Fruit fly (Drosophila melanogaster): Measurements from ENCODE around the gene mTerf5.

The mTerf5 gene

DNA sequence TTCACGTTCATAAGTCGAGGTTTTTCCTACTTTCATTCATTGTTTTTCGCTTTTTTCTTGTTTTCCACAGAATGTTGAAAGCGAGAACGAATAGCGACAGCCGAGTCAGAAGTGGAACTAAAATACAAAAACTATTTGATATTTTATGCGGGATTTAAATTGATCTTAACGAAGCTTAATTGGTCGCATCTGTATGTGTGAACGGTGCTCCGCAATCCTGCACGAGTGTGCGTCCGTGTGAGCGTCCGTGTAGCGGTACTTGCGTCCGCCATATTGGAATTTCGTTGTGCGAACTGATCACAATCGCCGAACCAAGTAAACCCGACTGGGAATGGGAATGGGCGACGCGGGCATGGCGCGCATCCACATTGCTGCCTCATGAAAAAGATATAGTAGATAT, 8.7 kb upstream of the mTerf5 start:
- TF ChIP-seq cnc (optimal IDR thresholded peaks at IDR 0.05) (no peak), cic (GFP tag; optimal IDR thresholded peaks at IDR 0.05) (no peak), Clk (GFP tag; optimal IDR thresholded peaks at IDR 0.05) (no peak), CG1620 (GFP tag; optimal IDR thresholded peaks at IDR 0.05) (no peak), CG11617 (GFP tag; optimal IDR thresholded peaks at IDR 0.05) (no peak), CG7045 (GFP tag; optimal IDR thresholded peaks at IDR 0.05) (no peak), pad (GFP tag; optimal IDR thresholded peaks at IDR 0.05) (no peak)

DNA sequence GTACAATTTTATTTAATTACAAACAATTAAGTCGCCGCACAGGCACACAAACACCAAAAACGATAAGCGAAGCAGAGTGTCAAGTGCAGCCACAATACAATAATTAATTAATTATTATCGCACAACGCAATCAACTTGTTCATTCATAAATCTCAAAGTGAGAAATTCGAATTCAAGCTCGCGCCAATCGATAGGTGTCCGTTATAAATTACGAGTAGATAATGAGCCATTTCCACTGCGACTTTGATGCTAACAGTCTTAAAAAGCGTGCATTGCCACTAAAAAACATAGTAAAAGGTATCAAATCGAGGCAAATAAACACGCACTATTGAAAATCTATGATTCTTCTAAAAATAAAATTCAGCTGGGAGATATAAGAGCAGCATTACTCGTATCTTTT, 6.7 kb upstream of the mTerf5 start:
- no peak for TF ChIP-seq Crg-1 (GFP tag; optimal IDR thresholded peaks at IDR 0.05)
- no peak for TF ChIP-seq Mnt (GFP tag; optimal IDR thresholded peaks at IDR 0.05)
- TF ChIP-seq Clk (GFP tag; optimal IDR thresholded peaks at IDR 0.05): no peak
- peak; percentile 16 for TF ChIP-seq cic (GFP tag; optimal IDR thresholded peaks at IDR 0.05)

dm6 chr3R:18228713-18229222, 5.3 kb upstream of the mTerf5 start:
- TF ChIP-seq CG12768 (GFP tag; optimal IDR thresholded peaks at IDR 0.05): peak; percentile 40
- no peak for TF ChIP-seq cic (GFP tag; optimal IDR thresholded peaks at IDR 0.05)
- TF ChIP-seq Clk (GFP tag; optimal IDR thresholded peaks at IDR 0.05): no peak
- no peak for TF ChIP-seq CG33017 (tag; optimal IDR thresholded peaks at IDR 0.05)

- no peak for TF ChIP-seq Mnt (GFP tag; optimal IDR thresholded peaks at IDR 0.05)
- no peak for TF ChIP-seq CG14711 (tag; optimal IDR thresholded peaks at IDR 0.05)
- TF ChIP-seq CG5204 (GFP tag; optimal IDR thresholded peaks at IDR 0.05): no peak
- no peak for TF ChIP-seq Crg-1 (GFP tag; optimal IDR thresholded peaks at IDR 0.05)
- no peak for TF ChIP-seq ovo (GFP tag; optimal IDR thresholded peaks at IDR 0.05)
- no peak for TF ChIP-seq Clk (GFP tag; optimal IDR thresholded peaks at IDR 0.05)
- TF ChIP-seq CG7101 (tag; optimal IDR thresholded peaks at IDR 0.05): no peak
- TF ChIP-seq toe (GFP tag; optimal IDR thresholded peaks at IDR 0.05): no peak
- no peak for TF ChIP-seq CG12768 (GFP tag; optimal IDR thresholded peaks at IDR 0.05)
- no peak for TF ChIP-seq CG1620 (GFP tag; optimal IDR thresholded peaks at IDR 0.05)
- TF ChIP-seq CG11617 (GFP tag; optimal IDR thresholded peaks at IDR 0.05): no peak
- no peak for TF ChIP-seq pad (GFP tag; optimal IDR thresholded peaks at IDR 0.05)
- no peak for TF ChIP-seq cnc (optimal IDR thresholded peaks at IDR 0.05)
- no peak for TF ChIP-seq bab1 (GFP tag; optimal IDR thresholded peaks at IDR 0.05)
- no peak for TF ChIP-seq Hr96 (GFP tag; optimal IDR thresholded peaks at IDR 0.05)
- TF ChIP-seq tj (GFP tag; optimal IDR thresholded peaks at IDR 0.05): no peak
- TF ChIP-seq CG33017 (tag; optimal IDR thresholded peaks at IDR 0.05): no peak
- TF ChIP-seq CG7045 (GFP tag; optimal IDR thresholded peaks at IDR 0.05): no peak
- TF ChIP-seq cic (GFP tag; optimal IDR thresholded peaks at IDR 0.05): no peak
Measured at dm6 chr3R:18227385-18227784, 3.9 kb upstream of the mTerf5 start.

DNA sequence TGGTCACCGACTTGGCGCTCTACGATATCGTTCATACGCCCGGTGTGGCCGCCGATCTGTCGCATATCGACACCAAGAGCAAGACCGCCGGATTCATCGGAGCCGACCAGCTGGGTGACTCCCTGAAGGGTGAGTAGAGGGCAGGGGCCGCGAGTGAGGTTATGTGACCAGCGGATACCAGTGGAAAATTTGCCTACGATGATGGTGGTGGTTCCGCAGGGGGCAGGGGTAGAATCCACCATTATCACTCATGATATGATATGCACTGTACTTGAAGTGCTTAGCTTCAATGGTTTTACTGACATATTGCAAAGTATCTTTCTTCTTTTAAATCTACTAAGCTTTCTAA, 3.3 kb upstream of the mTerf5 start:
- no peak for TF ChIP-seq CG11617 (GFP tag; optimal IDR thresholded peaks at IDR 0.05)

- TF ChIP-seq CG12768 (GFP tag; optimal IDR thresholded peaks at IDR 0.05) (peak; percentile 49), CG1620 (GFP tag; optimal IDR thresholded peaks at IDR 0.05) (no peak), CG11617 (GFP tag; optimal IDR thresholded peaks at IDR 0.05) (peak; percentile 30), Mnt (GFP tag; optimal IDR thresholded peaks at IDR 0.05) (peak; percentile 35), pad (GFP tag; optimal IDR thresholded peaks at IDR 0.05) (peak; percentile 4), bab1 (GFP tag; optimal IDR thresholded peaks at IDR 0.05) (peak; percentile 35), CG7045 (GFP tag; optimal IDR thresholded peaks at IDR 0.05) (no peak), CG14711 (tag; optimal IDR thresholded peaks at IDR 0.05) (peak; percentile 90), tj (GFP tag; optimal IDR thresholded peaks at IDR 0.05) (peak; percentile 28), CG33017 (tag; optimal IDR thresholded peaks at IDR 0.05) (no peak), cnc (optimal IDR thresholded peaks at IDR 0.05) (no peak)
Measured at dm6 chr3R:18226043-18226808, 2.7 kb upstream of the mTerf5 start, which contains the start of the genes CG7168 and Mdh2. CG7168 (minus strand) TSS chr3R:18226082. Mdh2 (plus strand) TSS chr3R:18226396.

dm6 chr3R:18220211-18220749, 3.2 kb downstream of the mTerf5 start, which contains the start of the genes CG7988 and CG7183:
CG7988 (plus strand) TSS chr3R:18220526.
CG7183 (minus strand) TSS chr3R:18220699.
- TF ChIP-seq Hr96 (GFP tag; optimal IDR thresholded peaks at IDR 0.05) (peak; percentile 94), Clk (GFP tag; optimal IDR thresholded peaks at IDR 0.05) (peak; percentile 85), kay (GFP tag; ENCODE audit: borderline replicate concordance) (no peak), cic (GFP tag; optimal IDR thresholded peaks at IDR 0.05) (peak; percentile 71), CG33017 (tag; optimal IDR thresholded peaks at IDR 0.05) (peak; percentile 98), CG12768 (GFP tag; optimal IDR thresholded peaks at IDR 0.05) (peak; percentile 93), ovo (GFP tag; optimal IDR thresholded peaks at IDR 0.05) (peak; percentile 51), CG14711 (tag; optimal IDR thresholded peaks at IDR 0.05) (peak; percentile 96), Crg-1 (GFP tag; optimal IDR thresholded peaks at IDR 0.05) (peak; percentile 93), cnc (optimal IDR thresholded peaks at IDR 0.05) (no peak), Mnt (GFP tag; optimal IDR thresholded peaks at IDR 0.05) (peak; percentile 88), bab1 (GFP tag; optimal IDR thresholded peaks at IDR 0.05) (peak; percentile 98), pad (GFP tag; optimal IDR thresholded peaks at IDR 0.05) (peak; percentile 82), CG5204 (GFP tag; optimal IDR thresholded peaks at IDR 0.05) (no peak), CG7045 (GFP tag; optimal IDR thresholded peaks at IDR 0.05) (peak; percentile 95), toe (GFP tag; optimal IDR thresholded peaks at IDR 0.05) (peak; percentile 96), tj (GFP tag; optimal IDR thresholded peaks at IDR 0.05) (peak; percentile 81), CG7101 (tag; optimal IDR thresholded peaks at IDR 0.05) (peak; percentile 98), CG1620 (GFP tag; optimal IDR thresholded peaks at IDR 0.05) (peak; percentile 95), CG11617 (GFP tag; optimal IDR thresholded peaks at IDR 0.05) (peak; percentile 97)

All from whole organism, adult.